Fruit fly (Drosophila melanogaster): ENCODE results near the gene CG31787.

dm6 chr2L:18328737-18329136 lies 43.2 kb upstream of the CG31787 start:
- TF ChIP-seq usp (GFP tag; optimal IDR thresholded peaks at IDR 0.05) = no peak
- TF ChIP-seq CG8478 (optimal IDR thresholded peaks at IDR 0.05) = no peak
